Fruit fly (Drosophila melanogaster) whole organism, pupa: Measurements from ENCODE around the gene CG6028.

ENCODE experiments used
- CG12605 ChIP-seq: fragments of 200-800 bp; sonication (Bioruptor generic); IDR thresholded peaks from 2 replicates; pipeline ENCODE4 v1.3.6; 2022; ENCODE audit warnings: missing biosample characterization, missing genetic modification characterization
- CG34367 ChIP-seq: fragments of 200-800 bp; sonication (Bioruptor generic); optimal IDR thresholded peaks from 2 replicates; lab custom pipeline; 2018; ENCODE audit warnings: missing biosample characterization, mild to moderate bottlenecking, missing genetic modification characterization
- CG4496 ChIP-seq: fragments of 200-800 bp; sonication (Bioruptor generic); IDR thresholded peaks from 3 replicates; pipeline ENCODE4 v1.3.6; 2022; ENCODE audit warnings: missing biosample characterization, missing genetic modification characterization
- CG8159 ChIP-seq: fragments of 200-800 bp; sonication (Bioruptor generic); optimal IDR thresholded peaks from 3 replicates; lab custom pipeline; 2018; ENCODE audit warnings: missing biosample characterization, mild to moderate bottlenecking, missing genetic modification characterization, moderate library complexity
- D1 ChIP-seq: fragments of 200-800 bp; sonication (Bioruptor generic); optimal IDR thresholded peaks from 2 replicates; lab custom pipeline; 2018; ENCODE audit warnings: missing biosample characterization, mild to moderate bottlenecking, missing genetic modification characterization, moderate library complexity
- Ets98B ChIP-seq: fragments of 200-800 bp; sonication (Bioruptor generic); IDR thresholded peaks from 2 replicates; pipeline ENCODE4 v1.3.6; 2022; ENCODE audit warnings: missing biosample characterization, missing genetic modification characterization
- Pif1B ChIP-seq: fragments of 200-800 bp; sonication (Bioruptor generic); optimal IDR thresholded peaks from 3 replicates; lab custom pipeline; 2016; ENCODE audit warnings: missing biosample characterization, missing genetic modification characterization
- fd96Ca ChIP-seq: fragments of 200-800 bp; sonication (Bioruptor generic); IDR thresholded peaks from 3 replicates; pipeline ENCODE4 v1.3.6; 2022; ENCODE audit warnings: missing biosample characterization, missing genetic modification characterization

DNA sequence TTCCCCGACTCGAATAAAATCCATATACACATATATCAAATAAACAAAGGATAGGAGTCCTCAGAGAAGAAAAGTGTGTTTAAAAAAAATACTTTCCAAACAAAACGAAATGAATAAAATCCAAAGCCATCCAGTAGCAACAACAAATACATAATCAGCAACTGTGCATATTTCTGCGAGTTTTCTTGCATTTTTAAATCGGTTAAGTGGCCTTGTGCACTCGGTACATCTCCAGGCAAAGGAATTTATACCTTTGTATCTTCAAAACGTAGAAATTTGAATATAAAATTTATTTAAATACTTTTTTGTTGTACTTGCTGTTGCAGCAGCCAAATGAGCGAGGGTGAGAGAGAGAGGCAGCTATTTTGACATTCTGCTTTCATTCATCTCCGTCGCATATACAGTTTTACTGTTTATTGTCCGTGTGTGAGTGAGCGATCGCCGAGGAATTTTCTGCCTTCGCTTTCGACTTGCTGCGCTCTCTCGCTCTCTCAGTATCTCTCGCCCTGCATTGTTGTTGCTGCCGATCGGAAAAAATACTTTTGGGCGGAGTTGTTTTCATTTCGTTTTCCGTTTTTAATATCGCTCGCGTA lies 17.1 kb upstream of the CG6028 start:
- no peak for TF ChIP-seq Ets98B (GFP tag; lab: Robert Waterston, UW)
- TF ChIP-seq CG4496 (GFP tag; lab: Robert Waterston, UW): no peak
- TF ChIP-seq Pif1B: no peak
- TF ChIP-seq CG8159 (tag; lab: Kevin White, UChicago): no peak
- no peak for TF ChIP-seq CG34367
- TF ChIP-seq fd96Ca: no peak
- TF ChIP-seq CG12605 (GFP tag; lab: Robert Waterston, UW): no peak
- no peak for TF ChIP-seq D1
